Worm (Caenorhabditis elegans) whole organism, L3 larva: ENCODE results near the gene F57F4.1.

Source experiments
- R02D3.7 ChIP-seq: fragments of 150-350 bp; optimal IDR thresholded peaks from 2 replicates; lab custom pipeline; 2014; ENCODE audit warnings: missing biosample characterization, missing genetic modification characterization
- ama-1 ChIP-seq: fragments of 150-350 bp; optimal IDR thresholded peaks from 2 replicates; lab custom pipeline; 2018
- nhr-237 ChIP-seq: fragments of 150-350 bp; optimal IDR thresholded peaks from 2 replicates; lab custom pipeline; 2014; ENCODE audit warnings: missing biosample characterization, missing genetic modification characterization
- sea-2 ChIP-seq: fragments of 150-350 bp; sonication (generic microtip); optimal IDR thresholded peaks from 4 replicates; lab custom pipeline; 2014; ENCODE audit warnings: missing biosample characterization, missing genetic modification reagents, missing genetic modification characterization
- snpc-4 ChIP-seq: fragments of 150-350 bp; optimal IDR thresholded peaks from 2 replicates; lab custom pipeline; 2014; ENCODE audit warnings: missing biosample characterization, missing genetic modification characterization

DNA sequence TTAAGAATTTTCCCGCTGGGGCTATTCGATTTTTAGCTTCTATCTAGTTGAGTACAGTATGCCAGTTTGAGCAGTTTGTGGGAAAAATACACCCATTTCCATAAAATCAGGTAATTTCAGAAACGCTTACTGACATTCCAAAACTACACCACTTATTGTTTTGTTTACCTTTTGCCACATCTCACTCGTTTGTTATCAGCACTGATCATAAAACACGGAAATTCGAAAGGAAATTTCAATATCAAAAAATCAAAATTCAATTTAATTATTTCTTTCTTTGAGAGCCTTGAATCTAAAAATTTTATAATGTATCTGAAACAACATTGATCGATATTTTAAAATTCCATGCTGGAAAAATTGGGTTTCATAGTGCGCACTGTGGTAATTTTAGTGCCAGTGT is 10.3 kb downstream of the F57F4.1 start:
- no peak for TF ChIP-seq sea-2 (GFP tag; lab: Kevin White, UChicago)
- TF ChIP-seq nhr-237 (tag; lab: Kevin White, UChicago), result no peak
- no peak for TF ChIP-seq ama-1 (lab: Kevin White, UChicago)
- no peak for TF ChIP-seq snpc-4 (tag; lab: Kevin White, UChicago)
- TF ChIP-seq R02D3.7, result no peak
